Worm (Caenorhabditis elegans) whole organism, late embryonic: ENCODE data around the gene W02D7.4.

Experiments used
- ceh-14 ChIP-seq: sonication (generic microtip); optimal IDR thresholded peaks from 2 replicates; lab custom pipeline; 2016; ENCODE audit warnings: missing genotype, missing genetic modification characterization, missing compliant biosample characterization
- ceh-24 ChIP-seq: sonication (generic microtip); optimal IDR thresholded peaks from 2 replicates; lab custom pipeline; 2016; ENCODE audit warnings: mild to moderate bottlenecking, missing genetic modification characterization, missing compliant biosample characterization
- ceh-6 ChIP-seq: fragments of 200-800 bp; sonication (Bioruptor generic); optimal IDR thresholded peaks from 2 replicates; lab custom pipeline; 2018; ENCODE audit warnings: mild to moderate bottlenecking, missing genetic modification characterization, missing compliant biosample characterization
- dve-1 ChIP-seq: sonication (generic microtip); optimal IDR thresholded peaks from 2 replicates; lab custom pipeline; 2017; ENCODE audit warnings: antibody characterized with exemption, mild to moderate bottlenecking, missing genetic modification characterization, missing compliant biosample characterization
- elt-2 ChIP-seq: sonication (generic microtip); optimal IDR thresholded peaks from 2 replicates; lab custom pipeline; 2016; ENCODE audit warnings: missing genetic modification reagents, missing genetic modification characterization, missing compliant biosample characterization
- ets-4 ChIP-seq: sonication (generic microtip); optimal IDR thresholded peaks from 2 replicates; lab custom pipeline; 2016; ENCODE audit warnings: missing genetic modification characterization, missing compliant biosample characterization
- fkh-6 ChIP-seq: sonication (generic microtip); optimal IDR thresholded peaks from 2 replicates; lab custom pipeline; 2016; ENCODE audit warnings: missing genetic modification characterization, missing compliant biosample characterization
- hlh-30 ChIP-seq: sonication (generic microtip); optimal IDR thresholded peaks from 2 replicates; lab custom pipeline; 2017; ENCODE audit warnings: antibody characterized with exemption, missing genetic modification characterization, missing compliant biosample characterization; ENCODE audit not compliant: insufficient read depth
- nfya-1 ChIP-seq: sonication (generic microtip); optimal IDR thresholded peaks from 2 replicates; lab custom pipeline; 2017; ENCODE audit warnings: missing genetic modification characterization, mild to moderate bottlenecking, missing compliant biosample characterization, antibody characterized with exemption, moderate library complexity
- pha-4 ChIP-seq: fragments of 150-350 bp; optimal IDR thresholded peaks from 2 replicates; lab custom pipeline; 2018; ENCODE audit warnings: missing biosample characterization, missing genetic modification reagents, missing genetic modification characterization
- pqm-1 ChIP-seq: sonication (generic microtip); optimal IDR thresholded peaks from 2 replicates; lab custom pipeline; 2016; ENCODE audit warnings: missing genetic modification characterization, missing compliant biosample characterization
- sox-2 ChIP-seq: fragments of 200-800 bp; sonication (Bioruptor generic); IDR thresholded peaks from 2 replicates; pipeline ENCODE4 v1.3.6; 2022; ENCODE audit warnings: missing genetic modification reagents, missing genetic modification characterization, missing compliant biosample characterization
- sox-4 ChIP-seq: sonication (generic microtip); optimal IDR thresholded peaks from 2 replicates; lab custom pipeline; 2017; ENCODE audit warnings: mild to moderate bottlenecking, missing genetic modification characterization, inconsistent platforms, missing compliant biosample characterization
- tbx-2 ChIP-seq: sonication (generic microtip); optimal IDR thresholded peaks from 2 replicates; lab custom pipeline; 2016; ENCODE audit warnings: missing genetic modification characterization, missing compliant biosample characterization

DNA sequence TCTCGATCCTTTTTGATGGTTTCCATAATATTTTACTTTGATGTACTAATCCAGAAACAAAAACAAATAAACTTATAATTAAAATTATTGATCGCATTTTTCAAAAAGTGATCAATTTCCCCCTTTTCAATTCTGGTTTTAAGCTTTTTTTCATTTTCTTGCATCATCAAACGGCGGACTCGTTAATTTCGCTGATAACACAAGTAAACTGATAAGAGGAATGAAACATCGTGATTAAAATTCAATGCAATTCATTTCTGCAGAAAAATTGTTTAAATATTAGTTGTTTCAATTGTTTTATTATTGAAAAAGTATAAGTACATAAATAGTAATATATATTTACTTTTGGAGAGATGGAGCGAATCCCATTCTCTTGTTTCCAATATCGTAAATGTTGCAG lies 30.1 kb downstream of the W02D7.4 start:
- no peak for TF ChIP-seq pqm-1
- no peak for TF ChIP-seq nfya-1 (tag; lab: Kevin White, UChicago)
- TF ChIP-seq ceh-6 (GFP tag; lab: Kevin White, UChicago): no peak
- peak; percentile 77 for TF ChIP-seq elt-2 (tag; lab: Kevin White, UChicago)
- TF ChIP-seq pha-4 (tag; lab: Kevin White, UChicago): no peak
- no peak for TF ChIP-seq sox-4
- TF ChIP-seq ceh-14 (tag; lab: Kevin White, UChicago): no peak
- no peak for TF ChIP-seq sox-2 (GFP tag; lab: Robert Waterston, UW)
- TF ChIP-seq ets-4 (tag; lab: Kevin White, UChicago): no peak
- TF ChIP-seq ceh-24 (tag; lab: Kevin White, UChicago): no peak
- no peak for TF ChIP-seq dve-1 (tag; lab: Kevin White, UChicago)
- no peak for TF ChIP-seq fkh-6 (tag; lab: Kevin White, UChicago)
- no peak for TF ChIP-seq hlh-30 (tag; lab: Kevin White, UChicago)
- TF ChIP-seq tbx-2 (tag; lab: Kevin White, UChicago): no peak
